Worm (Caenorhabditis elegans) whole organism, L4/young adult: ENCODE data around the gene T21B4.3.

Experiments
- W03F9.2 ChIP-seq: fragments of 150-350 bp; optimal IDR thresholded peaks from 2 replicates; lab custom pipeline; 2014; ENCODE audit warnings: missing biosample characterization, missing genetic modification characterization
- dao-5 ChIP-seq: sonication (generic microtip); optimal IDR thresholded peaks from 2 replicates; lab custom pipeline; 2016; ENCODE audit warnings: missing genotype, missing genetic modification characterization, moderate library complexity, missing compliant biosample characterization
- him-1 ChIP-seq: sonication (generic microtip); optimal IDR thresholded peaks from 2 replicates; lab custom pipeline; 2016; ENCODE audit warnings: missing genotype, missing genetic modification reagents, missing genetic modification characterization, missing compliant biosample characterization

DNA sequence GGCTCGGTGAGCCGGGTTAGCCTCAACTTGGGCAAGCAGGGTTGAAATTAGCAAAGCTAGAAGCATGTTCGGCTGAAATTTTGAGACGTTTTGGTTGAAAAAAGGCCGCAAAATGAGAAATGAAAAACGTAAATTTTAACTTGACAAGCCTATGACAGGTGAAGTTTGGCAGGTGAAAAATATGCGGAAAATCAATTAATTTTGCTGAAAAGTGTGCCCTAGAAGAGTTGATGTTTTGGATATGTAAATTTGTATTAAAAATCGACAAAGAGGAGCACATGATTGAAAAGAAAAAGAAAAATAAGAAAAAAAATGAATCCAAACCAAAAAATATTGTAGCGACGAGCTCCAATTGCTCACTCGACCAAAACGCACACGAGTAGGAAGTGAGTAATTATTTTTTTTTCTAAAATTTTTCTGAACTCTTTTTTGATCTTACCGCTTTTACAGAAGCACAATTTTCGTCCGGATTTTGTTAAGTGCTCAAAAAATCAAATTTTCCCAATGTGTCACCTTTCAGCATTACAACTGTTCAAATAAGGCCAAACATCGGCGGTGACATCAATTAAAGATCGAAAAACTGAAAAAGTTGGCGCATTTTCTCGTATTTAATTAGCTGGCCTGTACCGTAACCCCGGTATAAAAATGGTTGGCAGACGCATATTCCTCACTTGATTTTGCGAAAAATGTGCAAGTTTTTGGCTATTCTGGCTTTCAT is 25.6 kb downstream of the T21B4.3 start, which contains the start of the genes F15A4.5 and phat-8:
- TF ChIP-seq him-1 (tag; lab: Kevin White, UChicago) (no peak), dao-5 (tag; lab: Kevin White, UChicago) (no peak), W03F9.2 (tag; lab: Kevin White, UChicago) (no peak)
